Worm (Caenorhabditis elegans) whole organism, young adult: ENCODE data around the gene che-7.

ENCODE experiments used
- B0336.3 ChIP-seq: fragments of 200-800 bp; sonication (Bioruptor generic); IDR thresholded peaks from 2 replicates; pipeline ENCODE4 v1.3.6; 2022; ENCODE audit warnings: missing genetic modification characterization, missing compliant biosample characterization
- F10E7.11 ChIP-seq: sonication (generic microtip); optimal IDR thresholded peaks from 2 replicates; lab custom pipeline; 2017; ENCODE audit warnings: mild to moderate bottlenecking, missing genetic modification characterization, moderate library complexity, missing compliant biosample characterization
- F33H1.4 ChIP-seq: fragments of 200-800 bp; sonication (Bioruptor generic); IDR thresholded peaks from 2 replicates; pipeline ENCODE4 v1.3.6; 2022; ENCODE audit warnings: missing genetic modification reagents, missing genetic modification characterization, missing compliant biosample characterization
- F37B4.10 ChIP-seq: fragments of 200-800 bp; sonication (Bioruptor generic); IDR thresholded peaks from 2 replicates; pipeline ENCODE4 v1.3.6; 2022; ENCODE audit warnings: missing genetic modification characterization, missing compliant biosample characterization
- F49E8.2 ChIP-seq: sonication (generic microtip); optimal IDR thresholded peaks from 3 replicates; lab custom pipeline; 2017; ENCODE audit warnings: missing genetic modification characterization, mild to moderate bottlenecking, missing compliant biosample characterization, antibody characterized with exemption, moderate library complexity; ENCODE audit not compliant: insufficient read depth
- F52B5.7 ChIP-seq: sonication (generic microtip); optimal IDR thresholded peaks from 2 replicates; lab custom pipeline; 2016; ENCODE audit warnings: mild to moderate bottlenecking, missing genetic modification characterization, missing compliant biosample characterization
- F57A8.1 ChIP-seq: fragments of 200-800 bp; sonication (Bioruptor generic); optimal IDR thresholded peaks from 2 replicates; lab custom pipeline; 2018; ENCODE audit warnings: mild to moderate bottlenecking, missing genetic modification characterization, moderate library complexity, missing compliant biosample characterization
- K11D2.4 ChIP-seq: fragments of 200-800 bp; sonication (Bioruptor generic); IDR thresholded peaks from 2 replicates; pipeline ENCODE4 v1.3.6; 2022; ENCODE audit warnings: missing genetic modification reagents, missing genetic modification characterization, missing compliant biosample characterization
- Y53G8AR.9 ChIP-seq: fragments of 200-800 bp; sonication (Bioruptor generic); conservative IDR thresholded peaks from 2 replicates; pipeline ENCODE4 v1.3.6; 2022; ENCODE audit warnings: missing genetic modification reagents, missing genetic modification characterization, missing compliant biosample characterization
- Y56A3A.18 ChIP-seq: fragments of 200-800 bp; sonication (Bioruptor generic); IDR thresholded peaks from 2 replicates; pipeline ENCODE4 v1.3.6; 2022; ENCODE audit warnings: missing genetic modification reagents, missing genetic modification characterization, missing compliant biosample characterization
- attf-5 ChIP-seq: fragments of 200-800 bp; sonication (Bioruptor generic); optimal IDR thresholded peaks from 2 replicates; lab custom pipeline; 2018; ENCODE audit warnings: mild to moderate bottlenecking, missing genetic modification characterization, missing compliant biosample characterization
- attf-6 ChIP-seq: fragments of 200-800 bp; sonication (Bioruptor generic); IDR thresholded peaks from 2 replicates; pipeline ENCODE4 v1.3.6; 2022; ENCODE audit warnings: missing genetic modification reagents, missing genetic modification characterization, missing compliant biosample characterization
- cebp-1 ChIP-seq, 2 experiments: fragments of 200-800 bp in 1 of 2; sonication (Bioruptor generic) in 1 of 2; sonication (generic microtip) in 1 of 2; IDR thresholded peaks in 1 of 2; optimal IDR thresholded peaks in 1 of 2; 2 replicates each; pipeline versions ENCODE4 v1.3.6 to Lab custom; 2017 to 2022; ENCODE audit warnings: missing compliant biosample characterization in 2 of 2, missing genetic modification characterization in 2 of 2, mild to moderate bottlenecking in 1 of 2, missing genetic modification reagents in 1 of 2, moderate library complexity in 1 of 2
- ceh-40 ChIP-seq: fragments of 200-800 bp; sonication (Bioruptor generic); IDR thresholded peaks from 2 replicates; pipeline ENCODE4 v1.3.6; 2022; ENCODE audit warnings: missing genetic modification characterization, missing compliant biosample characterization
- ceh-79 ChIP-seq: sonication (generic microtip); optimal IDR thresholded peaks from 2 replicates; lab custom pipeline; 2017; ENCODE audit warnings: mild to moderate bottlenecking, missing genetic modification characterization, missing compliant biosample characterization
- ceh-91 ChIP-seq: fragments of 200-800 bp; sonication (Bioruptor generic); IDR thresholded peaks from 2 replicates; pipeline ENCODE4 v1.3.6; 2022; ENCODE audit warnings: missing genetic modification reagents, missing genetic modification characterization, missing compliant biosample characterization
- egl-18 ChIP-seq: fragments of 200-800 bp; sonication (Bioruptor generic); IDR thresholded peaks from 2 replicates; pipeline ENCODE4 v1.3.6; 2022; ENCODE audit warnings: missing genetic modification reagents, missing genetic modification characterization, missing compliant biosample characterization
- ekl-4 ChIP-seq: fragments of 200-800 bp; sonication (Bioruptor generic); IDR thresholded peaks from 2 replicates; pipeline ENCODE4 v1.3.6; 2022; ENCODE audit warnings: missing genetic modification reagents, missing genetic modification characterization, missing compliant biosample characterization
- him-1 ChIP-seq: sonication (generic microtip); optimal IDR thresholded peaks from 2 replicates; lab custom pipeline; 2016; ENCODE audit warnings: missing genotype, missing genetic modification reagents, missing genetic modification characterization, missing compliant biosample characterization
- hmg-1.2 ChIP-seq: fragments of 200-800 bp; sonication (Bioruptor generic); IDR thresholded peaks from 2 replicates; pipeline ENCODE4 v1.3.6; 2022; ENCODE audit warnings: missing genetic modification reagents, missing genetic modification characterization, missing compliant biosample characterization
- hmg-20 ChIP-seq: fragments of 200-800 bp; sonication (Bioruptor generic); IDR thresholded peaks from 2 replicates; pipeline ENCODE4 v1.3.6; 2022; ENCODE audit warnings: missing genetic modification reagents, missing genetic modification characterization, missing compliant biosample characterization
- hsf-1 ChIP-seq: fragments of 200-800 bp; sonication (Bioruptor generic); IDR thresholded peaks from 2 replicates; pipeline ENCODE4 v1.3.6; 2022; ENCODE audit warnings: missing genetic modification reagents, missing genetic modification characterization, missing compliant biosample characterization
- lag-1 ChIP-seq: fragments of 200-800 bp; sonication (Bioruptor generic); IDR thresholded peaks from 2 replicates; pipeline ENCODE4 v1.3.6; 2022; ENCODE audit warnings: missing genetic modification reagents, missing genetic modification characterization, missing compliant biosample characterization
- let-607 ChIP-seq, 2 experiments: fragments of 200-800 bp in 1 of 2; sonication (Bioruptor generic) in 1 of 2; sonication (generic microtip) in 1 of 2; optimal IDR thresholded peaks; 2 replicates each; lab custom pipeline; 2016 to 2018; ENCODE audit warnings: mild to moderate bottlenecking in 2 of 2, missing compliant biosample characterization in 2 of 2, missing genetic modification characterization in 2 of 2, moderate library complexity in 2 of 2, missing genotype in 1 of 2
- lin-35 ChIP-seq, 3 experiments: fragments of 150-350 bp in 2 of 3; sonication (generic microtip) in 1 of 3; optimal IDR thresholded peaks; 2 replicates each; lab custom pipeline; 2014 to 2018; ENCODE audit warnings: missing biosample characterization in 3 of 3, missing genetic modification characterization in 3 of 3, missing genetic modification reagents in 3 of 3
- lin-40 ChIP-seq: sonication (generic microtip); optimal IDR thresholded peaks from 2 replicates; lab custom pipeline; 2016; ENCODE audit warnings: missing genetic modification characterization, mild to moderate bottlenecking, missing compliant biosample characterization, missing genotype, missing genetic modification reagents
- lir-1 ChIP-seq: fragments of 200-800 bp; sonication (Bioruptor generic); conservative IDR thresholded peaks from 2 replicates; pipeline ENCODE4 v1.3.6; 2022; ENCODE audit warnings: missing genetic modification reagents, missing genetic modification characterization, missing compliant biosample characterization
- mcd-1 ChIP-seq: fragments of 200-800 bp; sonication (Bioruptor generic); IDR thresholded peaks from 2 replicates; pipeline ENCODE4 v1.3.6; 2022; ENCODE audit warnings: missing genetic modification reagents, missing genetic modification characterization, missing compliant biosample characterization
- nfya-1 ChIP-seq: sonication (generic microtip); optimal IDR thresholded peaks from 2 replicates; lab custom pipeline; 2017; ENCODE audit warnings: antibody characterized with exemption, missing compliant biosample characterization, missing genetic modification characterization, borderline replicate concordance; ENCODE audit not compliant: insufficient read depth
- nfyb-1 ChIP-seq: fragments of 200-800 bp; sonication (Bioruptor generic); IDR thresholded peaks from 2 replicates; pipeline ENCODE4 v1.3.6; 2022; ENCODE audit warnings: missing genetic modification reagents, missing genetic modification characterization, missing compliant biosample characterization
- nhr-80 ChIP-seq: sonication (generic microtip); optimal IDR thresholded peaks from 2 replicates; lab custom pipeline; 2016; ENCODE audit warnings: missing genetic modification characterization, missing compliant biosample characterization
- nhr-90 ChIP-seq: sonication (generic microtip); optimal IDR thresholded peaks from 2 replicates; lab custom pipeline; 2016; ENCODE audit warnings: missing genotype, mild to moderate bottlenecking, missing genetic modification characterization, missing compliant biosample characterization
- pbrm-1 ChIP-seq: fragments of 200-800 bp; sonication (Bioruptor generic); IDR thresholded peaks from 2 replicates; pipeline ENCODE4 v1.3.6; 2022; ENCODE audit warnings: missing genetic modification reagents, missing genetic modification characterization, missing compliant biosample characterization
- rec-8 ChIP-seq, 2 experiments: sonication (generic microtip); optimal IDR thresholded peaks; 2 replicates each; lab custom pipeline; 2016; ENCODE audit warnings: mild to moderate bottlenecking in 2 of 2, missing genetic modification characterization in 2 of 2, missing genetic modification reagents in 2 of 2, missing genotype in 2 of 2, missing biosample characterization in 1 of 2, missing compliant biosample characterization in 1 of 2, moderate library complexity in 1 of 2
- repo-1 ChIP-seq: sonication (generic microtip); optimal IDR thresholded peaks from 2 replicates; lab custom pipeline; 2017; ENCODE audit warnings: mild to moderate bottlenecking, missing genetic modification characterization, missing compliant biosample characterization
- rpc-1 ChIP-seq, 2 experiments: fragments of 150-350 bp in 1 of 2; sonication (generic microtip) in 1 of 2; optimal IDR thresholded peaks; 2 replicates each; lab custom pipeline; 2014 to 2018; ENCODE audit warnings: missing biosample characterization in 1 of 2, missing genetic modification characterization in 1 of 2, missing genetic modification reagents in 1 of 2, missing genotype in 1 of 2
- snpc-1.1 ChIP-seq: sonication (generic microtip); optimal IDR thresholded peaks from 2 replicates; lab custom pipeline; 2017; ENCODE audit warnings: missing genetic modification characterization, mild to moderate bottlenecking, missing compliant biosample characterization, antibody characterized with exemption, moderate library complexity, missing genotype, missing genetic modification reagents; ENCODE audit not compliant: insufficient read depth
- snpc-3.4 ChIP-seq: sonication (generic microtip); optimal IDR thresholded peaks from 2 replicates; lab custom pipeline; 2017; ENCODE audit warnings: missing genetic modification characterization, mild to moderate bottlenecking, missing compliant biosample characterization, antibody characterized with exemption, moderate library complexity, missing genotype, missing genetic modification reagents
- snpc-4 ChIP-seq, 5 experiments: fragments of 150-350 bp in 1 of 5; sonication (generic microtip) in 4 of 5; optimal IDR thresholded peaks; 2 replicates each; lab custom pipeline; 2014 to 2018; ENCODE audit warnings: missing genetic modification characterization in 5 of 5, missing biosample characterization in 3 of 5, antibody characterized with exemption in 2 of 5, mild to moderate bottlenecking in 2 of 5, missing compliant biosample characterization in 2 of 5, missing genotype in 2 of 5, moderate library complexity in 2 of 5, missing genetic modification reagents in 1 of 5
- tlf-1 ChIP-seq: fragments of 200-800 bp; sonication (Bioruptor generic); optimal IDR thresholded peaks from 2 replicates; lab custom pipeline; 2018; ENCODE audit warnings: mild to moderate bottlenecking, missing genetic modification characterization, missing compliant biosample characterization
- unc-130 ChIP-seq: sonication (generic microtip); optimal IDR thresholded peaks from 2 replicates; lab custom pipeline; 2016; ENCODE audit warnings: missing genetic modification reagents, missing genetic modification characterization, missing compliant biosample characterization
- ztf-22 ChIP-seq: fragments of 200-800 bp; sonication (Bioruptor generic); optimal IDR thresholded peaks from 2 replicates; lab custom pipeline; 2018; ENCODE audit warnings: mild to moderate bottlenecking, missing genetic modification characterization, moderate library complexity, missing compliant biosample characterization
- ztf-6 ChIP-seq: fragments of 200-800 bp; sonication (Bioruptor generic); IDR thresholded peaks from 2 replicates; pipeline ENCODE4 v1.3.6; 2022; ENCODE audit warnings: missing genetic modification reagents, missing genetic modification characterization, missing compliant biosample characterization

che-7 gene

DNA sequence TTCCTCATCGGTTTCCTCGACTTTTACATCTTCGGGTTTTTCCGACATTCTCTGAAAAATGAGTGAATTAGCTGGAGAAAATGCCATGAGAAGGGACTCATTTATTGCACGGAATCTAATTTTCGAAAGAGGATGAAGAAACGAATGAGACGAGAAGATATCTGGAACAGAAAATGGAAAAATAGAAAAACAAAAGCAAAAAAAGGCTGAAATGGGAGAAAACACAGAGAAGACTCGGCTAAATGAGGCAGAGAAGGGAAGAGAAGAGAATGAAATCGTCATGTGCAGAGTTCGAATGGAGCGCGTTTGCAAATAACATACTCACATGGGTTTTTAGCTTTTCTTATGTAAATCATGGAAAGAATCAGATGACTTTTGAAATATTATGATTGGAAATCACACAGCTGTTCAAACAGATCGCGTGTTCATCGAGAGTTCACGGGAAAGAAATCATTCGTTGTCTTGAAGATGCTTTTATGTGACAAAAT is 44.9 kb upstream of the che-7 start, which contains the start of gene Y97E10AR.6:
Gene Y97E10AR.6, minus strand, starts transcription at position 51 of the 488 bp plus-strand sequence.
- TF ChIP-seq hmg-20 (GFP tag; lab: Robert Waterston, UW) (no peak), attf-6 (GFP tag; lab: Robert Waterston, UW) (no peak), him-1 (tag; lab: Kevin White, UChicago) (no peak), B0336.3 (GFP tag; lab: Robert Waterston, UW) (no peak), ztf-22 (GFP tag; lab: Kevin White, UChicago) (no peak), attf-5 (GFP tag; lab: Kevin White, UChicago) (peak; percentile 34), cebp-1 (GFP tag; IDR thresholded peaks at IDR 0.05; lab: Robert Waterston, UW) (no peak), cebp-1 (tag; optimal IDR thresholded peaks at IDR 0.05; lab: Kevin White, UChicago) (peak; percentile 9), pbrm-1 (GFP tag; lab: Robert Waterston, UW) (no peak), nhr-80 (tag; lab: Kevin White, UChicago) (peak; percentile 38), mcd-1 (peak; percentile 61), snpc-4 (GFP tag; optimal IDR thresholded peaks at IDR 0.05; lab: Kevin White, UChicago) (no peak), snpc-4 (tag; optimal IDR thresholded peaks at IDR 0.05; lab: Kevin White, UChicago) (peak in 1 of 4 experiments; percentile 39), tlf-1 (GFP tag; lab: Kevin White, UChicago) (no peak)

- TF ChIP-seq hsf-1 (GFP tag; lab: Robert Waterston, UW) (0 out of 2 replicates have a peak, but pooled peaks have one; percentile 30), unc-130 (GFP tag; lab: Kevin White, UChicago) (no peak), ztf-6 (no peak), tlf-1 (GFP tag; lab: Kevin White, UChicago) (no peak), rpc-1 (optimal IDR thresholded peaks at IDR 0.05; lab: Kevin White, UChicago) (no peak), rpc-1 (tag; optimal IDR thresholded peaks at IDR 0.05; lab: Kevin White, UChicago) (no peak), Y56A3A.18 (peak; percentile 25; the same call in 1 of the 2 replicates), let-607 (tag; optimal IDR thresholded peaks at IDR 0.05; lab: Kevin White, UChicago) (no peak), ceh-40 (GFP tag; lab: Robert Waterston, UW) (no peak), rec-8 (tag; optimal IDR thresholded peaks at IDR 0.05; lab: Kevin White, UChicago) (no peak), snpc-3.4 (tag; lab: Kevin White, UChicago) (no peak), F10E7.11 (no peak), lir-1 (GFP tag; lab: Robert Waterston, UW) (no peak), ztf-22 (GFP tag; lab: Kevin White, UChicago) (no peak), ceh-79 (tag; lab: Kevin White, UChicago) (no peak), Y53G8AR.9 (GFP tag; lab: Robert Waterston, UW) (no peak), ekl-4 (GFP tag; lab: Robert Waterston, UW) (no peak), lag-1 (GFP tag; lab: Robert Waterston, UW) (no peak), lin-35 (GFP tag; optimal IDR thresholded peaks at IDR 0.05; lab: Kevin White, UChicago) (no peak), snpc-1.1 (tag; lab: Kevin White, UChicago) (peak; percentile 10), hmg-1.2 (GFP tag; lab: Robert Waterston, UW) (peak; percentile 24; the same call in 1 of the 2 replicates), F33H1.4 (GFP tag; lab: Robert Waterston, UW) (no peak), F52B5.7 (tag; lab: Kevin White, UChicago) (no peak), F49E8.2 (tag; lab: Kevin White, UChicago) (peak; percentile 30), F37B4.10 (GFP tag; lab: Robert Waterston, UW) (no peak), F57A8.1 (GFP tag; lab: Kevin White, UChicago) (no peak), nfyb-1 (GFP tag; lab: Robert Waterston, UW) (0 out of 2 replicates have a peak, but pooled peaks have one; percentile 16), egl-18 (GFP tag; lab: Robert Waterston, UW) (no peak), K11D2.4 (GFP tag; lab: Robert Waterston, UW) (no peak), nhr-90 (no peak), lin-40 (tag; lab: Kevin White, UChicago) (no peak), nfya-1 (tag; lab: Kevin White, UChicago) (no peak), ceh-91 (GFP tag; lab: Robert Waterston, UW) (no peak), snpc-4 (GFP tag; optimal IDR thresholded peaks at IDR 0.05; lab: Kevin White, UChicago) (no peak), snpc-4 (tag; optimal IDR thresholded peaks at IDR 0.05; lab: Kevin White, UChicago) (peak in 1 of 4 experiments; percentile 35), repo-1 (tag; lab: Kevin White, UChicago) (no peak)
These were observed 43.0 kb upstream of the che-7 start, which contains the start of gene rpb-9 for ce11 chrV:8012032-8012431. Gene rpb-9 (minus strand): TSS chrV:8012345.
